Worm (Caenorhabditis elegans) whole organism, young adult: Measurements from ENCODE around the gene F46F5.13.

Experiments used
- T07F8.4 ChIP-seq: sonication (generic microtip); optimal IDR thresholded peaks from 2 replicates; lab custom pipeline; 2016; ENCODE audit warnings: mild to moderate bottlenecking, missing genetic modification characterization, moderate library complexity, missing compliant biosample characterization
- bed-2 ChIP-seq: fragments of 200-800 bp; sonication (Bioruptor generic); IDR thresholded peaks from 2 replicates; pipeline ENCODE4 v1.3.6; 2022; ENCODE audit warnings: missing genetic modification reagents, missing genetic modification characterization, missing compliant biosample characterization
- cebp-2 ChIP-seq: fragments of 200-800 bp; sonication (Bioruptor generic); IDR thresholded peaks from 2 replicates; pipeline ENCODE4 v1.3.6; 2022; ENCODE audit warnings: missing genetic modification characterization, missing compliant biosample characterization
- efl-1 ChIP-seq: fragments of 150-350 bp; optimal IDR thresholded peaks from 2 replicates; lab custom pipeline; 2014; ENCODE audit warnings: missing biosample characterization, missing genetic modification reagents, missing genetic modification characterization
- him-1 ChIP-seq: sonication (generic microtip); optimal IDR thresholded peaks from 2 replicates; lab custom pipeline; 2016; ENCODE audit warnings: missing genotype, missing genetic modification reagents, missing genetic modification characterization, missing compliant biosample characterization
- hlh-26 ChIP-seq: fragments of 200-800 bp; sonication (Bioruptor generic); conservative IDR thresholded peaks from 2 replicates; pipeline ENCODE4 v1.3.6; 2022; ENCODE audit warnings: missing genetic modification reagents, missing genetic modification characterization, missing compliant biosample characterization
- madf-10 ChIP-seq: sonication (generic microtip); optimal IDR thresholded peaks from 2 replicates; lab custom pipeline; 2016; ENCODE audit warnings: mild to moderate bottlenecking, missing genetic modification characterization, missing compliant biosample characterization
- pbrm-1 ChIP-seq: fragments of 200-800 bp; sonication (Bioruptor generic); IDR thresholded peaks from 2 replicates; pipeline ENCODE4 v1.3.6; 2022; ENCODE audit warnings: missing genetic modification reagents, missing genetic modification characterization, missing compliant biosample characterization
- sea-2 ChIP-seq: fragments of 200-800 bp; sonication (Bioruptor generic); IDR thresholded peaks from 2 replicates; pipeline ENCODE4 v1.3.6; 2022; ENCODE audit warnings: missing genetic modification characterization, missing compliant biosample characterization
- snpc-1.1 ChIP-seq: sonication (generic microtip); optimal IDR thresholded peaks from 2 replicates; lab custom pipeline; 2017; ENCODE audit warnings: missing genetic modification characterization, mild to moderate bottlenecking, missing compliant biosample characterization, antibody characterized with exemption, moderate library complexity, missing genotype, missing genetic modification reagents; ENCODE audit not compliant: insufficient read depth
- snpc-4 ChIP-seq, 5 experiments: fragments of 150-350 bp in 1 of 5; sonication (generic microtip) in 4 of 5; optimal IDR thresholded peaks; 2 replicates each; lab custom pipeline; 2014 to 2018; ENCODE audit warnings: missing genetic modification characterization in 5 of 5, missing biosample characterization in 3 of 5, antibody characterized with exemption in 2 of 5, mild to moderate bottlenecking in 2 of 5, missing compliant biosample characterization in 2 of 5, missing genotype in 2 of 5, moderate library complexity in 2 of 5, missing genetic modification reagents in 1 of 5
- unc-130 ChIP-seq: sonication (generic microtip); optimal IDR thresholded peaks from 2 replicates; lab custom pipeline; 2016; ENCODE audit warnings: missing genetic modification reagents, missing genetic modification characterization, missing compliant biosample characterization

ce11 chrII:770253-770652 is 32.9 kb upstream of the F46F5.13 start, which contains the start of gene C08G5.6:
- TF ChIP-seq sea-2: no peak
- no peak for TF ChIP-seq madf-10 (tag; lab: Kevin White, UChicago)
- TF ChIP-seq pbrm-1 (GFP tag; lab: Robert Waterston, UW): no peak
- no peak for TF ChIP-seq hlh-26 (GFP tag; lab: Robert Waterston, UW)
- TF ChIP-seq T07F8.4: no peak
- no peak for TF ChIP-seq bed-2
- no peak for TF ChIP-seq cebp-2 (GFP tag; lab: Robert Waterston, UW)
- TF ChIP-seq snpc-4 (GFP tag; optimal IDR thresholded peaks at IDR 0.05; lab: Kevin White, UChicago): no peak
- TF ChIP-seq snpc-4 (tag; optimal IDR thresholded peaks at IDR 0.05; lab: Kevin White, UChicago): no peak
- no peak for TF ChIP-seq efl-1
- TF ChIP-seq unc-130: no peak
- no peak for TF ChIP-seq snpc-1.1 (tag; lab: Kevin White, UChicago)
- no peak for TF ChIP-seq him-1
